Comparison of ENCODE assay signal across 5 fruit fly cellular contexts in genomic region chr2L:3787028-3787427, dm6.
TF ChIP-seq lines count a peak whose summit lies in the region.

TSS of gene bark (plus strand) at chr2L:3787167.

- TF ChIP-seq CTCF in whole organism, embryonic (GFP tag; optimal IDR thresholded peaks at IDR 0.05; lab: Kevin White, UChicago): no peak

TF ChIP-seq in whole organism, adult, 20 proteins besides CTCF, POLR2A, EP300 and RAD21:
- TF ChIP-seq CG5204 (GFP tag; optimal IDR thresholded peaks at IDR 0.05; lab: Kevin White, UChicago) (no peak), toe (GFP tag; optimal IDR thresholded peaks at IDR 0.05; lab: Kevin White, UChicago) (no peak), cic (GFP tag; optimal IDR thresholded peaks at IDR 0.05; lab: Kevin White, UChicago) (peak; percentile 65), bab1 (GFP tag; optimal IDR thresholded peaks at IDR 0.05; lab: Kevin White, UChicago) (peak; percentile 68), Mnt (GFP tag; optimal IDR thresholded peaks at IDR 0.05; lab: Kevin White, UChicago) (peak; percentile 45), CG1620 (GFP tag; optimal IDR thresholded peaks at IDR 0.05; lab: Kevin White, UChicago) (peak; percentile 13), tj (GFP tag; optimal IDR thresholded peaks at IDR 0.05; lab: Kevin White, UChicago) (peak; percentile 11), CG7101 (tag; optimal IDR thresholded peaks at IDR 0.05; lab: Kevin White, UChicago) (no peak), Clk (GFP tag; optimal IDR thresholded peaks at IDR 0.05; lab: Kevin White, UChicago) (no peak), CG12768 (GFP tag; optimal IDR thresholded peaks at IDR 0.05; lab: Kevin White, UChicago) (peak; percentile 46), CG33017 (tag; optimal IDR thresholded peaks at IDR 0.05; lab: Kevin White, UChicago) (peak; percentile 32)

TF ChIP-seq in whole organism, embryonic, 481 proteins besides CTCF, POLR2A, EP300 and RAD21 (continues in another document):
- peak; percentile 16 for TF ChIP-seq kni (GFP tag; optimal IDR thresholded peaks at IDR 0.05; lab: Kevin White, UChicago)
- peak; percentile 30 for TF ChIP-seq CG15514 (GFP tag; optimal IDR thresholded peaks at IDR 0.05; lab: Kevin White, UChicago)
- TF ChIP-seq Dip3 (GFP tag; optimal IDR thresholded peaks at IDR 0.05; lab: Kevin White, UChicago): no peak
- TF ChIP-seq Chrac-16 (GFP tag; optimal IDR thresholded peaks at IDR 0.05; lab: Kevin White, UChicago): no peak
- TF ChIP-seq CG1832 (GFP tag; optimal IDR thresholded peaks at IDR 0.05; lab: Kevin White, UChicago): no peak
- TF ChIP-seq Dbx (GFP tag; IDR thresholded peaks at IDR 0.05; lab: Robert Waterston, UW): peak; percentile 54; the same call in 2 of the 3 replicates
- no peak for TF ChIP-seq hkb (optimal IDR thresholded peaks at IDR 0.05; lab: Kevin White, UChicago)
- peak; percentile 42; the same call in 1 of the 2 replicates for TF ChIP-seq hkb (GFP tag; IDR thresholded peaks at IDR 0.05; lab: Robert Waterston, UW)
- peak; percentile 60; the same call in 1 of the 3 replicates for TF ChIP-seq z (GFP tag; IDR thresholded peaks at IDR 0.05; lab: Robert Waterston, UW)
- TF ChIP-seq CG34422 (GFP tag; IDR thresholded peaks at IDR 0.05; lab: Robert Waterston, UW): peak; percentile 51; the same call in 1 of the 3 replicates
- peak; percentile 39 for TF ChIP-seq grn (GFP tag; optimal IDR thresholded peaks at IDR 0.05; lab: Kevin White, UChicago)
- TF ChIP-seq CHES-1-like (GFP tag; optimal IDR thresholded peaks at IDR 0.05; lab: Kevin White, UChicago): no peak
- TF ChIP-seq sob (GFP tag; IDR thresholded peaks at IDR 0.05; lab: Robert Waterston, UW): peak; percentile 49
- TF ChIP-seq slbo (GFP tag; IDR thresholded peaks at IDR 0.05; lab: Robert Waterston, UW): 0 out of 2 replicates have a peak, but pooled peaks have one; percentile 4
- TF ChIP-seq CG10543 (GFP tag; optimal IDR thresholded peaks at IDR 0.05; lab: Kevin White, UChicago): peak; percentile 43
- TF ChIP-seq nom (GFP tag; optimal IDR thresholded peaks at IDR 0.05; lab: Kevin White, UChicago): peak; percentile 63
- TF ChIP-seq pros (GFP tag; optimal IDR thresholded peaks at IDR 0.05; lab: Kevin White, UChicago): peak; percentile 61
- peak; percentile 26 for TF ChIP-seq CG6813 (GFP tag; optimal IDR thresholded peaks at IDR 0.05; lab: Kevin White, UChicago)
- peak; percentile 21 for TF ChIP-seq CG12071 (GFP tag; optimal IDR thresholded peaks at IDR 0.05; lab: Kevin White, UChicago)

TF ChIP-seq in whole organism, prepupa, 60 proteins besides CTCF, POLR2A, EP300 and RAD21 (continues in another document):
- TF ChIP-seq CG1621 (tag; optimal IDR thresholded peaks at IDR 0.05; lab: Kevin White, UChicago) (peak; percentile 16), CG8319 (GFP tag; optimal IDR thresholded peaks at IDR 0.05; lab: Kevin White, UChicago) (no peak), vri (GFP tag; optimal IDR thresholded peaks at IDR 0.05; lab: Kevin White, UChicago) (peak; percentile 81), CG6854 (GFP tag; optimal IDR thresholded peaks at IDR 0.05; lab: Kevin White, UChicago) (peak; percentile 75), CG16779 (tag; optimal IDR thresholded peaks at IDR 0.05; lab: Kevin White, UChicago) (peak; percentile 53), CG3919 (GFP tag; optimal IDR thresholded peaks at IDR 0.05; lab: Kevin White, UChicago) (peak; percentile 59), eg (GFP tag; IDR thresholded peaks at IDR 0.05; lab: Robert Waterston, UW) (peak; percentile 53; the same call in 1 of the 3 replicates), net (GFP tag; optimal IDR thresholded peaks at IDR 0.05; lab: Kevin White, UChicago) (peak; percentile 4), Eip75B (GFP tag; optimal IDR thresholded peaks at IDR 0.05; lab: Kevin White, UChicago) (peak; percentile 7), Sox14 (GFP tag; optimal IDR thresholded peaks at IDR 0.05; lab: Kevin White, UChicago) (peak; percentile 58), topi (GFP tag; optimal IDR thresholded peaks at IDR 0.05; lab: Kevin White, UChicago) (peak; percentile 39), Eip78C (GFP tag; lab: Kevin White, UChicago) (peak; percentile 65), Gug (GFP tag; IDR thresholded peaks at IDR 0.05; lab: Robert Waterston, UW) (no peak), dsx (GFP tag; optimal IDR thresholded peaks at IDR 0.05; lab: Kevin White, UChicago; ENCODE audit: poor library complexity, severe bottlenecking) (peak; percentile 20), Sox102F (GFP tag; optimal IDR thresholded peaks at IDR 0.05; lab: Kevin White, UChicago) (peak; percentile 46), CG31627 (GFP tag; optimal IDR thresholded peaks at IDR 0.05; lab: Kevin White, UChicago) (no peak), Blimp-1 (GFP tag; optimal IDR thresholded peaks at IDR 0.05; lab: Kevin White, UChicago) (no peak), CG15336 (GFP tag; IDR thresholded peaks at IDR 0.05; lab: Robert Waterston, UW) (peak; percentile 38; the same call in 1 of the 2 replicates), CG11902 (GFP tag; optimal IDR thresholded peaks at IDR 0.05; lab: Kevin White, UChicago) (no peak), CG6163 (GFP tag; IDR thresholded peaks at IDR 0.05; lab: Robert Waterston, UW) (peak; percentile 65), Lpt (GFP tag; optimal IDR thresholded peaks at IDR 0.05; lab: Kevin White, UChicago) (peak; percentile 0)

TF ChIP-seq in whole organism, pupa, 21 proteins besides CTCF, POLR2A, EP300 and RAD21:
- TF ChIP-seq fd96Ca (GFP tag; IDR thresholded peaks at IDR 0.05; lab: Robert Waterston, UW) (0 out of 3 replicates have a peak, but pooled peaks have one; percentile 39), CG15710 (tag; optimal IDR thresholded peaks at IDR 0.05; lab: Kevin White, UChicago) (no peak), CG12605 (GFP tag; IDR thresholded peaks at IDR 0.05; lab: Robert Waterston, UW) (0 out of 2 replicates have a peak, but pooled peaks have one; percentile 22), gl (tag; optimal IDR thresholded peaks at IDR 0.05; lab: Kevin White, UChicago) (peak; percentile 25), CG17806 (tag; optimal IDR thresholded peaks at IDR 0.05; lab: Kevin White, UChicago) (no peak), Pif1B (GFP tag; optimal IDR thresholded peaks at IDR 0.05; lab: Kevin White, UChicago) (peak; percentile 60), CG13204 (GFP tag; optimal IDR thresholded peaks at IDR 0.05; lab: Kevin White, UChicago) (peak; percentile 55), EcR (GFP tag; optimal IDR thresholded peaks at IDR 0.05; lab: Kevin White, UChicago) (peak; percentile 48), Snoo (tag; optimal IDR thresholded peaks at IDR 0.05; lab: Kevin White, UChicago) (no peak), Pif1A (GFP tag; optimal IDR thresholded peaks at IDR 0.05; lab: Kevin White, UChicago) (peak; percentile 64), CG32121 (GFP tag; IDR thresholded peaks at IDR 0.05; lab: Robert Waterston, UW) (peak; percentile 62), CG4496 (GFP tag; IDR thresholded peaks at IDR 0.05; lab: Robert Waterston, UW) (0 out of 3 replicates have a peak, but pooled peaks have one; percentile 40), Ets98B (GFP tag; IDR thresholded peaks at IDR 0.05; lab: Robert Waterston, UW) (peak; percentile 71; the same call in 1 of the 2 replicates)

TF ChIP-seq in whole organism, wandering third instar larva, 38 proteins besides CTCF, POLR2A, EP300 and RAD21:
- TF ChIP-seq Abd-B (GFP tag; optimal IDR thresholded peaks at IDR 0.05; lab: Kevin White, UChicago) (no peak), fru (GFP tag; optimal IDR thresholded peaks at IDR 0.05; lab: Kevin White, UChicago) (peak; percentile 99), rgr (GFP tag; optimal IDR thresholded peaks at IDR 0.05; lab: Kevin White, UChicago) (peak; percentile 49), ey (GFP tag; optimal IDR thresholded peaks at IDR 0.05; lab: Kevin White, UChicago) (no peak), h (GFP tag; optimal IDR thresholded peaks at IDR 0.05; lab: Kevin White, UChicago) (peak; percentile 66), brk (GFP tag; optimal IDR thresholded peaks at IDR 0.05; lab: Kevin White, UChicago) (peak; percentile 3), HLH106 (tag; optimal IDR thresholded peaks at IDR 0.05; lab: Kevin White, UChicago) (no peak), Hnf4 (GFP tag; optimal IDR thresholded peaks at IDR 0.05; lab: Kevin White, UChicago) (peak; percentile 55), Vsx2 (GFP tag; optimal IDR thresholded peaks at IDR 0.05; lab: Kevin White, UChicago; ENCODE audit: partially characterized antibody) (peak; percentile 94), Rel (GFP tag; optimal IDR thresholded peaks at IDR 0.05; lab: Kevin White, UChicago) (peak; percentile 50), Rel (tag; optimal IDR thresholded peaks at IDR 0.05; lab: Kevin White, UChicago) (peak; percentile 84), dmrt93B (GFP tag; optimal IDR thresholded peaks at IDR 0.05; lab: Kevin White, UChicago) (no peak), psq (GFP tag; optimal IDR thresholded peaks at IDR 0.05; lab: Kevin White, UChicago) (peak; percentile 32), dl (GFP tag; optimal IDR thresholded peaks at IDR 0.05; lab: Kevin White, UChicago; ENCODE audit: insufficient read depth in 1 of 2, partially characterized antibody in 2 of 2) (peak; percentile 98), OdsH (GFP tag; optimal IDR thresholded peaks at IDR 0.05; lab: Kevin White, UChicago) (peak; percentile 43), Dif (GFP tag; optimal IDR thresholded peaks at IDR 0.05; lab: Kevin White, UChicago; ENCODE audit: partially characterized antibody) (peak; percentile 99), jim (GFP tag; optimal IDR thresholded peaks at IDR 0.05; lab: Kevin White, UChicago) (peak; percentile 53), Hr83 (GFP tag; optimal IDR thresholded peaks at IDR 0.05; lab: Kevin White, UChicago; ENCODE audit: poor library complexity, severe bottlenecking) (peak; percentile 86), Sp1 (GFP tag; optimal IDR thresholded peaks at IDR 0.05; lab: Kevin White, UChicago) (peak; percentile 46), br (GFP tag; optimal IDR thresholded peaks at IDR 0.05; lab: Kevin White, UChicago) (peak; percentile 67), CrebA (GFP tag; optimal IDR thresholded peaks at IDR 0.05; lab: Kevin White, UChicago; ENCODE audit: borderline replicate concordance) (peak; percentile 76), CG9705 (GFP tag; optimal IDR thresholded peaks at IDR 0.05; lab: Kevin White, UChicago) (no peak), Jra (GFP tag; optimal IDR thresholded peaks at IDR 0.05; lab: Kevin White, UChicago) (peak; percentile 51), foxo (GFP tag; optimal IDR thresholded peaks at IDR 0.05; lab: Kevin White, UChicago) (peak; percentile 30 to 77)
